Worm (Caenorhabditis elegans): ENCODE data around the gene F37B4.15.

The F37B4.15 gene

ce11 chrV:2941405-2941804 lies 49.4 kb downstream of the F37B4.15 start, which contains the start of gene srw-143:
TSS of gene srw-143 (minus strand) at chrV:2941505.
- TF ChIP-seq sea-1 (GFP tag; conservative IDR thresholded peaks at IDR 0.05) (no peak), B0310.2 (tag; optimal IDR thresholded peaks at IDR 0.05) (no peak), scrt-1 (GFP tag; IDR thresholded peaks at IDR 0.05) (no peak), ets-7 (tag; optimal IDR thresholded peaks at IDR 0.05) (no peak), tbx-37 (GFP tag; conservative IDR thresholded peaks at IDR 0.05) (no peak), tra-4 (tag; optimal IDR thresholded peaks at IDR 0.05) (no peak), tbx-11 (GFP tag; IDR thresholded peaks at IDR 0.05) (no peak), flt-1 (GFP tag; IDR thresholded peaks at IDR 0.05) (no peak)
